Fruit fly (Drosophila melanogaster): ENCODE data around the gene CG4045.

CG4045 gene

DNA sequence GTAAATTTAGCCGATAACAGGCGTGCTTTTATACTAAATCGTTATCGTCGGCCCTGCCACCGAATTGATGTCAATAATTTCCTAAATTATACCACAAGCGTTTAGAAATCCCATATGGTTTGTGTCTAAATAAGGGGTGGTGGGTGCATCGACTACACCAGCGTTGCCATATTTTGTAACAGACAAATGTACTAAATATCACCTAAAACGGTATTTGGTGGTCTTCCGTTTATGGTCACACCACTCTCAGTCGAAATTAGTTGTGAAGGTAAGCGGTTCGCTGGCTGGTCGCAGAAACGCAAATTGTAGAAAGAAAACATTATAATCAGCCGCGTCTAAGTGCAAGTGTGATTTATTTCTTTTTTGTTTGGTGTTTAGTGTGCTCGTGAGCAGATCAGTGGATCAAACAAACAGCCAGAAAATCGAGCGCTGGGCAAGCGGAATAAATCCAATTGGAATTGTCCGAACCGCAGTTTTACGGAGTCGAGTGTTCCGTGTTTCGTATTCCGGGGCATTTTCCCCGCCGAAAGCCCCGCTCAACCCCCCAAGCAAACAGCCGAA is 4.7 kb upstream of the CG4045 start, which contains the start of the genes CG16903 and Unc-76 (continued):
- TF ChIP-seq Hr51 (GFP tag; optimal IDR thresholded peaks at IDR 0.05): peak in 1 of 2 experiments; percentile 47
- peak; percentile 57 for TF ChIP-seq caup (GFP tag; optimal IDR thresholded peaks at IDR 0.05; ENCODE audit: severe bottlenecking)
- peak; percentile 66 for TF ChIP-seq HmgD (GFP tag; optimal IDR thresholded peaks at IDR 0.05)
- 0 out of 3 replicates have a peak, but pooled peaks have one; percentile 7 for TF ChIP-seq sr (GFP tag; IDR thresholded peaks at IDR 0.05)
- no peak for TF ChIP-seq hth (optimal IDR thresholded peaks at IDR 0.05)
- TF ChIP-seq CTCF (GFP tag; optimal IDR thresholded peaks at IDR 0.05): peak; percentile 42
- no peak for TF ChIP-seq kni (GFP tag; optimal IDR thresholded peaks at IDR 0.05)
- TF ChIP-seq ham (GFP tag; IDR thresholded peaks at IDR 0.05): no peak
- TF ChIP-seq eve (GFP tag; optimal IDR thresholded peaks at IDR 0.05): no peak
- peak; percentile 67 for TF ChIP-seq CG13287 (GFP tag; IDR thresholded peaks at IDR 0.05; ENCODE audit: partially characterized antibody)
- TF ChIP-seq insv (GFP tag; optimal IDR thresholded peaks at IDR 0.05): peak in 1 of 2 experiments; percentile 87
- no peak for TF ChIP-seq cg (GFP tag; optimal IDR thresholded peaks at IDR 0.05)
- TF ChIP-seq CG10462 (GFP tag; optimal IDR thresholded peaks at IDR 0.05): no peak
- peak; percentile 63 for TF ChIP-seq BtbVII (GFP tag; optimal IDR thresholded peaks at IDR 0.05)
- TF ChIP-seq Stat92E (GFP tag; optimal IDR thresholded peaks at IDR 0.05): peak in 1 of 3 experiments; percentile 87
- TF ChIP-seq odd (GFP tag; optimal IDR thresholded peaks at IDR 0.05): peak; percentile 56
- peak; percentile 95 for TF ChIP-seq Med (GFP tag)
- no peak; the same call in 2 of the 3 replicates for TF ChIP-seq z (GFP tag; IDR thresholded peaks at IDR 0.05)
- TF ChIP-seq rib (GFP tag; IDR thresholded peaks at IDR 0.05): 0 out of 2 replicates have a peak, but pooled peaks have one; percentile 17
- TF ChIP-seq CG14014 (GFP tag; IDR thresholded peaks at IDR 0.05): peak; percentile 18; the same call in 1 of the 2 replicates
- peak; percentile 51 for TF ChIP-seq grau (tag; optimal IDR thresholded peaks at IDR 0.05)
- TF ChIP-seq CG10979 (tag; optimal IDR thresholded peaks at IDR 0.05): peak; percentile 18
- peak in 1 of 2 experiments; percentile 21 for TF ChIP-seq bsh (GFP tag; optimal IDR thresholded peaks at IDR 0.05)
- TF ChIP-seq chinmo (GFP tag; IDR thresholded peaks at IDR 0.05; ENCODE audit: partially characterized antibody): peak; percentile 70; the same call in 1 of the 4 replicates
- TF ChIP-seq pho (GFP tag; optimal IDR thresholded peaks at IDR 0.05): peak; percentile 39
- 0 out of 2 replicates have a peak, but pooled peaks have one; percentile 15 for TF ChIP-seq Xrp1 (GFP tag; IDR thresholded peaks at IDR 0.05)
- no peak for TF ChIP-seq sens-2 (GFP tag; IDR thresholded peaks at IDR 0.05)
- TF ChIP-seq Scr (GFP tag; IDR thresholded peaks at IDR 0.05; ENCODE audit: partially characterized antibody): peak; percentile 39
- peak; percentile 17 for TF ChIP-seq Abd-B (GFP tag; optimal IDR thresholded peaks at IDR 0.05)
- TF ChIP-seq nau (GFP tag; optimal IDR thresholded peaks at IDR 0.05): peak; percentile 38
- TF ChIP-seq trem (tag; optimal IDR thresholded peaks at IDR 0.05): peak; percentile 94
- peak; percentile 64 for TF ChIP-seq pros (GFP tag; optimal IDR thresholded peaks at IDR 0.05)
- TF ChIP-seq Mes4 (GFP tag; optimal IDR thresholded peaks at IDR 0.05): no peak
- TF ChIP-seq Xbp1 (GFP tag; optimal IDR thresholded peaks at IDR 0.05): peak; percentile 5
- TF ChIP-seq CG14667 (GFP tag; IDR thresholded peaks at IDR 0.05): no peak
- TF ChIP-seq scrt (GFP tag; optimal IDR thresholded peaks at IDR 0.05): peak; percentile 51
- no peak for TF ChIP-seq slou (GFP tag; optimal IDR thresholded peaks at IDR 0.05)
- TF ChIP-seq Hand (GFP tag; optimal IDR thresholded peaks at IDR 0.05): peak; percentile 38
- TF ChIP-seq NfI (GFP tag; optimal IDR thresholded peaks at IDR 0.05): peak; percentile 25
- TF ChIP-seq mirr (GFP tag; optimal IDR thresholded peaks at IDR 0.05): peak; percentile 64
- TF ChIP-seq shn (GFP tag; optimal IDR thresholded peaks at IDR 0.05): peak; percentile 3
- TF ChIP-seq dan (GFP tag; IDR thresholded peaks at IDR 0.05): no peak
- no peak for TF ChIP-seq ATbp (GFP tag; optimal IDR thresholded peaks at IDR 0.05)
- peak; percentile 52 for TF ChIP-seq salm (tag; optimal IDR thresholded peaks at IDR 0.05)
- peak; percentile 29 for TF ChIP-seq run (tag; optimal IDR thresholded peaks at IDR 0.05)
- no peak for TF ChIP-seq lmd (GFP tag; IDR thresholded peaks at IDR 0.05)
- TF ChIP-seq CG12071 (GFP tag; optimal IDR thresholded peaks at IDR 0.05): peak; percentile 53
- peak; percentile 58 for TF ChIP-seq amos (GFP tag; IDR thresholded peaks at IDR 0.05; ENCODE audit: partially characterized antibody)
- peak; percentile 33 for TF ChIP-seq CG13424 (tag; optimal IDR thresholded peaks at IDR 0.05)

All from whole organism, embryonic.